Worm (Caenorhabditis elegans): Measurements from ENCODE around the gene grl-26.
A peak's percentile ranks its signal among the peaks of the same experiment; 100 is the strongest.

Gene grl-26

ce11 chrIV:293995-294700, 28.5 kb downstream of the grl-26 start:
- no peak for TF ChIP-seq efl-1 (optimal IDR thresholded peaks at IDR 0.05)
- peak in 1 of 2 experiments; percentile 93 for TF ChIP-seq efl-1 (GFP tag; optimal IDR thresholded peaks at IDR 0.05 in 1 of 2)
- TF ChIP-seq nhr-85 (tag) = peak; percentile 51
- no peak for TF ChIP-seq dsc-1 (tag; optimal IDR thresholded peaks at IDR 0.05)

ce11 chrIV:293163-293755, 29.4 kb downstream of the grl-26 start:
- TF ChIP-seq hlh-4 (tag; optimal IDR thresholded peaks at IDR 0.05) = no peak
- TF ChIP-seq ets-5 (GFP tag; IDR thresholded peaks at IDR 0.05) = no peak
- TF ChIP-seq ceh-63 (GFP tag; optimal IDR thresholded peaks at IDR 0.05) = no peak
- no peak for TF ChIP-seq unc-86 (tag; optimal IDR thresholded peaks at IDR 0.05)
- TF ChIP-seq nhr-85 (tag) = peak; percentile 77
- TF ChIP-seq fos-1 (tag; optimal IDR thresholded peaks at IDR 0.05) = no peak
- TF ChIP-seq efl-1 (optimal IDR thresholded peaks at IDR 0.05) = no peak
- TF ChIP-seq efl-1 (GFP tag; optimal IDR thresholded peaks at IDR 0.05 in 1 of 2) = peak in 1 of 2 experiments; percentile 79
- TF ChIP-seq nhr-20 (tag; optimal IDR thresholded peaks at IDR 0.05) = no peak
- peak; percentile 10 for TF ChIP-seq elt-2 (tag; optimal IDR thresholded peaks at IDR 0.05)

DNA sequence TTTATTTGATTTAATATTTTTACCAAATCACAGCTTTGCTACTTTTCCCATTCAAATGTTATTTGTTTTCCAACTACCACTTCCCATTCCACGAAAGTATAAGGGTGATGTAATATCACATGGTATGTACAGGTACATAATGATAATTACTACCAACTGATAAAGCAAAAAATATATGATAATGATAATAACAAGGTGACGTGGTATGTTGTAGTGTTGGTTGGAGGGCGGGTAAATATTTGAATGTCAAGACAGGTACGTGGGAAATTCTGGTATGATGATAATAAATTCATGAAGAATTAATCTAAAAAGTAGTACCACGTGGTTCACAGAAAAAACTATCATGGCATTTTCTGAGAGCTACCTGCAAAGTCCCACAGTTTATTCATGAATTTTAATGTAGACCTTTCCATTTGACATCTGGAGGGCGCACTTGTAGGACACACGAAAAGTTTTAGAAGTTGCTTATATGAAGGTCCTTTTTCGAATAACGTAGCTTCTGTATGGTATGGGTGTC, 30.7 kb downstream of the grl-26 start:
- no peak for TF ChIP-seq mab-9 (GFP tag; IDR thresholded peaks at IDR 0.05)
- TF ChIP-seq nhr-20 (tag; optimal IDR thresholded peaks at IDR 0.05) = peak; percentile 49
- TF ChIP-seq ets-5 (GFP tag; IDR thresholded peaks at IDR 0.05) = no peak
- no peak for TF ChIP-seq zip-4 (GFP tag; optimal IDR thresholded peaks at IDR 0.05)
- TF ChIP-seq efl-1 (optimal IDR thresholded peaks at IDR 0.05) = no peak
- peak in 1 of 2 experiments; percentile 90 for TF ChIP-seq efl-1 (GFP tag; optimal IDR thresholded peaks at IDR 0.05 in 1 of 2)
- TF ChIP-seq blmp-1 (tag; optimal IDR thresholded peaks at IDR 0.05) = no peak
- peak; percentile 23 for TF ChIP-seq lir-3 (tag; optimal IDR thresholded peaks at IDR 0.05; ENCODE audit: poor library complexity)
- TF ChIP-seq fkh-10 (GFP tag; optimal IDR thresholded peaks at IDR 0.05) = no peak
- TF ChIP-seq elt-2 (tag; optimal IDR thresholded peaks at IDR 0.05) = peak; percentile 96
- no peak for TF ChIP-seq unc-86 (tag; optimal IDR thresholded peaks at IDR 0.05)
- no peak for TF ChIP-seq unc-62 (GFP tag; optimal IDR thresholded peaks at IDR 0.05)
- no peak for TF ChIP-seq grh-1 (GFP tag; IDR thresholded peaks at IDR 0.05)
- TF ChIP-seq zag-1 (tag; optimal IDR thresholded peaks at IDR 0.05) = no peak
- TF ChIP-seq ceh-82 (tag; optimal IDR thresholded peaks at IDR 0.05) = no peak
- TF ChIP-seq egl-13 (tag; optimal IDR thresholded peaks at IDR 0.05) = no peak
- no peak for TF ChIP-seq unc-30 (tag; optimal IDR thresholded peaks at IDR 0.05)
- TF ChIP-seq ceh-63 (GFP tag; optimal IDR thresholded peaks at IDR 0.05) = no peak
- TF ChIP-seq dpl-1 (GFP tag; optimal IDR thresholded peaks at IDR 0.05) = no peak
- no peak for TF ChIP-seq unc-130 (tag; optimal IDR thresholded peaks at IDR 0.05)
- TF ChIP-seq nhr-90 (tag; optimal IDR thresholded peaks at IDR 0.05; ENCODE audit: poor library complexity) = peak; percentile 78
- TF ChIP-seq nhr-47 (tag; optimal IDR thresholded peaks at IDR 0.05) = peak; percentile 22
- TF ChIP-seq mdl-1 (tag; optimal IDR thresholded peaks at IDR 0.05) = no peak
- TF ChIP-seq alr-1 (tag; optimal IDR thresholded peaks at IDR 0.05; ENCODE audit: borderline replicate concordance) = no peak
- no peak for TF ChIP-seq unc-98 (GFP tag; IDR thresholded peaks at IDR 0.05)
- TF ChIP-seq nhr-71 (tag; optimal IDR thresholded peaks at IDR 0.05) = peak; percentile 50
- no peak for TF ChIP-seq Y116A8C.19 (tag; optimal IDR thresholded peaks at IDR 0.05; ENCODE audit: borderline replicate concordance)
- no peak for TF ChIP-seq tlp-1 (tag; optimal IDR thresholded peaks at IDR 0.05)
- no peak for TF ChIP-seq fkh-4 (tag; optimal IDR thresholded peaks at IDR 0.05; ENCODE audit: borderline replicate concordance)
- TF ChIP-seq F16B12.6 (tag; optimal IDR thresholded peaks at IDR 0.05) = no peak
- no peak for TF ChIP-seq xbp-1 (tag; optimal IDR thresholded peaks at IDR 0.05)
- peak; percentile 39 for TF ChIP-seq nhr-85 (tag)
- no peak for TF ChIP-seq rnt-1 (tag; optimal IDR thresholded peaks at IDR 0.05)
- TF ChIP-seq isw-1 (GFP tag; IDR thresholded peaks at IDR 0.05) = no peak
- TF ChIP-seq snu-23 (GFP tag; optimal IDR thresholded peaks at IDR 0.05) = peak; percentile 48
- TF ChIP-seq fos-1 (tag; optimal IDR thresholded peaks at IDR 0.05) = no peak
- no peak for TF ChIP-seq irx-1 (tag; optimal IDR thresholded peaks at IDR 0.05)
- no peak for TF ChIP-seq sptf-1 (tag; optimal IDR thresholded peaks at IDR 0.05)
- TF ChIP-seq nhr-12 (tag; optimal IDR thresholded peaks at IDR 0.05) = no peak
- no peak for TF ChIP-seq nhr-77 (tag; optimal IDR thresholded peaks at IDR 0.05)
- no peak for TF ChIP-seq pax-3 (tag; optimal IDR thresholded peaks at IDR 0.05)
- no peak for TF ChIP-seq aha-1 (tag; optimal IDR thresholded peaks at IDR 0.05)
